Worm (Caenorhabditis elegans) whole organism, young adult: ENCODE measurements around the gene M176.11.
"Not testable (repeated sequence)": the region's sequence is repeated elsewhere in the genome, so short reads cannot be mapped to it uniquely, and the experiment has no call there.

Source experiments
- B0261.1 ChIP-seq: sonication (generic microtip); optimal IDR thresholded peaks from 2 replicates; lab custom pipeline; 2016; ENCODE audit warnings: mild to moderate bottlenecking, missing genetic modification characterization, moderate library complexity, missing compliant biosample characterization
- C17E4.6 ChIP-seq: fragments of 200-800 bp; sonication (Bioruptor generic); IDR thresholded peaks from 2 replicates; pipeline ENCODE4 v1.3.6; 2022; ENCODE audit warnings: missing genetic modification reagents, missing genetic modification characterization, missing compliant biosample characterization
- D2030.7 ChIP-seq: fragments of 200-800 bp; sonication (Bioruptor generic); IDR thresholded peaks from 2 replicates; pipeline ENCODE4 v1.3.6; 2022; ENCODE audit warnings: missing genetic modification reagents, missing genetic modification characterization, missing compliant biosample characterization
- F39B2.1 ChIP-seq: fragments of 200-800 bp; sonication (Bioruptor generic); IDR thresholded peaks from 2 replicates; pipeline ENCODE4 v1.3.6; 2022; ENCODE audit warnings: missing genetic modification reagents, missing genetic modification characterization, missing compliant biosample characterization
- F55B11.4 ChIP-seq: sonication (generic microtip); optimal IDR thresholded peaks from 2 replicates; lab custom pipeline; 2016; ENCODE audit warnings: missing compliant biosample characterization, missing genetic modification characterization, borderline replicate concordance; ENCODE audit not compliant: insufficient read depth
- T26A5.8 ChIP-seq: sonication (generic microtip); optimal IDR thresholded peaks from 2 replicates; lab custom pipeline; 2016; ENCODE audit warnings: missing genetic modification characterization, missing compliant biosample characterization
- Y67H2A.10 ChIP-seq: fragments of 200-800 bp; sonication (Bioruptor generic); conservative IDR thresholded peaks from 2 replicates; pipeline ENCODE4 v1.3.6; 2022; ENCODE audit warnings: missing genetic modification reagents, missing genetic modification characterization, missing compliant biosample characterization
- ama-1 ChIP-seq, 3 experiments: fragments of 150-350 bp in 1 of 3; sonication (generic microtip) in 2 of 3; optimal IDR thresholded peaks; 2 replicates each; lab custom pipeline; 2014 to 2018; ENCODE audit warnings: missing biosample characterization in 2 of 3, missing genetic modification characterization in 2 of 3, missing genetic modification reagents in 2 of 3
- atf-7 ChIP-seq: sonication (generic microtip); optimal IDR thresholded peaks from 2 replicates; lab custom pipeline; 2017; ENCODE audit warnings: mild to moderate bottlenecking, missing genetic modification characterization, missing compliant biosample characterization
- bed-1 ChIP-seq: fragments of 200-800 bp; sonication (Bioruptor generic); IDR thresholded peaks from 2 replicates; pipeline ENCODE4 v1.3.6; 2022; ENCODE audit warnings: missing genetic modification reagents, missing genetic modification characterization, missing compliant biosample characterization
- ceh-27 ChIP-seq: fragments of 200-800 bp; sonication (Bioruptor generic); optimal IDR thresholded peaks from 2 replicates; lab custom pipeline; 2018; ENCODE audit warnings: mild to moderate bottlenecking, missing genetic modification characterization, moderate library complexity, missing compliant biosample characterization
- ceh-91 ChIP-seq: fragments of 200-800 bp; sonication (Bioruptor generic); IDR thresholded peaks from 2 replicates; pipeline ENCODE4 v1.3.6; 2022; ENCODE audit warnings: missing genetic modification reagents, missing genetic modification characterization, missing compliant biosample characterization
- chd-7 ChIP-seq: sonication (generic microtip); optimal IDR thresholded peaks from 2 replicates; lab custom pipeline; 2016; ENCODE audit warnings: mild to moderate bottlenecking, missing genetic modification characterization, moderate library complexity, missing compliant biosample characterization
- dpff-1 ChIP-seq: sonication (generic microtip); optimal IDR thresholded peaks from 2 replicates; lab custom pipeline; 2017; ENCODE audit warnings: mild to moderate bottlenecking, missing genetic modification characterization, missing compliant biosample characterization
- egrh-3 ChIP-seq: fragments of 200-800 bp; sonication (Bioruptor generic); IDR thresholded peaks from 2 replicates; pipeline ENCODE4 v1.3.6; 2022; ENCODE audit warnings: missing genetic modification reagents, missing genetic modification characterization, missing compliant biosample characterization
- ets-4 ChIP-seq: fragments of 200-800 bp; sonication (Bioruptor generic); optimal IDR thresholded peaks from 2 replicates; lab custom pipeline; 2018; ENCODE audit warnings: mild to moderate bottlenecking, missing genetic modification characterization, missing compliant biosample characterization
- hlh-12 ChIP-seq: sonication (generic microtip); optimal IDR thresholded peaks from 2 replicates; lab custom pipeline; 2016; ENCODE audit warnings: missing genetic modification characterization, missing compliant biosample characterization
- lag-1 ChIP-seq: fragments of 200-800 bp; sonication (Bioruptor generic); IDR thresholded peaks from 2 replicates; pipeline ENCODE4 v1.3.6; 2022; ENCODE audit warnings: missing genetic modification reagents, missing genetic modification characterization, missing compliant biosample characterization
- let-526 ChIP-seq: fragments of 200-800 bp; sonication (Bioruptor generic); IDR thresholded peaks from 2 replicates; pipeline ENCODE4 v1.3.6; 2022; ENCODE audit warnings: missing genetic modification reagents, missing genetic modification characterization, missing compliant biosample characterization
- let-607 ChIP-seq, 2 experiments: fragments of 200-800 bp in 1 of 2; sonication (Bioruptor generic) in 1 of 2; sonication (generic microtip) in 1 of 2; optimal IDR thresholded peaks; 2 replicates each; lab custom pipeline; 2016 to 2018; ENCODE audit warnings: mild to moderate bottlenecking in 2 of 2, missing compliant biosample characterization in 2 of 2, missing genetic modification characterization in 2 of 2, moderate library complexity in 2 of 2, missing genotype in 1 of 2
- lin-54 ChIP-seq: fragments of 200-800 bp; sonication (Bioruptor generic); optimal IDR thresholded peaks from 2 replicates; lab custom pipeline; 2018; ENCODE audit warnings: mild to moderate bottlenecking, missing genetic modification characterization, missing compliant biosample characterization
- madf-10 ChIP-seq: sonication (generic microtip); optimal IDR thresholded peaks from 2 replicates; lab custom pipeline; 2016; ENCODE audit warnings: mild to moderate bottlenecking, missing genetic modification characterization, missing compliant biosample characterization
- madf-3 ChIP-seq: fragments of 200-800 bp; sonication (Bioruptor generic); IDR thresholded peaks from 2 replicates; pipeline ENCODE4 v1.3.6; 2022; ENCODE audit warnings: missing genetic modification reagents, missing genetic modification characterization, missing compliant biosample characterization
- madf-6 ChIP-seq: fragments of 200-800 bp; sonication (Bioruptor generic); IDR thresholded peaks from 2 replicates; pipeline ENCODE4 v1.3.6; 2022; ENCODE audit warnings: missing genetic modification reagents, missing genetic modification characterization, missing compliant biosample characterization
- madf-8 ChIP-seq: fragments of 200-800 bp; sonication (Bioruptor generic); conservative IDR thresholded peaks from 2 replicates; pipeline ENCODE4 v1.3.6; 2022; ENCODE audit warnings: missing genetic modification reagents, missing genetic modification characterization, missing compliant biosample characterization
- nfya-2 ChIP-seq: fragments of 200-800 bp; sonication (Bioruptor generic); IDR thresholded peaks from 2 replicates; pipeline ENCODE4 v1.3.6; 2022; ENCODE audit warnings: missing genetic modification reagents, missing genetic modification characterization, missing compliant biosample characterization
- nhr-179 ChIP-seq: sonication (generic microtip); optimal IDR thresholded peaks from 2 replicates; lab custom pipeline; 2016; ENCODE audit warnings: mild to moderate bottlenecking, missing genetic modification characterization, missing compliant biosample characterization
- nhr-90 ChIP-seq: sonication (generic microtip); optimal IDR thresholded peaks from 2 replicates; lab custom pipeline; 2016; ENCODE audit warnings: missing genotype, mild to moderate bottlenecking, missing genetic modification characterization, missing compliant biosample characterization
- rcor-1 ChIP-seq: fragments of 200-800 bp; sonication (Bioruptor generic); IDR thresholded peaks from 2 replicates; pipeline ENCODE4 v1.3.6; 2022; ENCODE audit warnings: missing genetic modification reagents, missing genetic modification characterization, missing compliant biosample characterization
- sdz-38 ChIP-seq: sonication (generic microtip); optimal IDR thresholded peaks from 2 replicates; lab custom pipeline; 2016; ENCODE audit warnings: missing genotype, missing genetic modification characterization, missing compliant biosample characterization
- snpc-1.1 ChIP-seq: sonication (generic microtip); optimal IDR thresholded peaks from 2 replicates; lab custom pipeline; 2017; ENCODE audit warnings: missing genetic modification characterization, mild to moderate bottlenecking, missing compliant biosample characterization, antibody characterized with exemption, moderate library complexity, missing genotype, missing genetic modification reagents; ENCODE audit not compliant: insufficient read depth
- snpc-3.4 ChIP-seq: sonication (generic microtip); optimal IDR thresholded peaks from 2 replicates; lab custom pipeline; 2017; ENCODE audit warnings: missing genetic modification characterization, mild to moderate bottlenecking, missing compliant biosample characterization, antibody characterized with exemption, moderate library complexity, missing genotype, missing genetic modification reagents
- unc-62 ChIP-seq: fragments of 150-350 bp; optimal IDR thresholded peaks from 2 replicates; lab custom pipeline; 2014; ENCODE audit warnings: missing biosample characterization, missing genetic modification reagents, missing genetic modification characterization
- zim-3 ChIP-seq: sonication (generic microtip); optimal IDR thresholded peaks from 2 replicates; lab custom pipeline; 2017; ENCODE audit warnings: mild to moderate bottlenecking, missing genetic modification characterization, moderate library complexity, missing compliant biosample characterization
- ztf-25 ChIP-seq: fragments of 200-800 bp; sonication (Bioruptor generic); IDR thresholded peaks from 2 replicates; pipeline ENCODE4 v1.3.6; 2022; ENCODE audit warnings: missing genetic modification reagents, missing genetic modification characterization, missing compliant biosample characterization
- ztf-28 ChIP-seq: fragments of 200-800 bp; sonication (Bioruptor generic); IDR thresholded peaks from 2 replicates; pipeline ENCODE4 v1.3.6; 2022; ENCODE audit warnings: missing genetic modification reagents, missing genetic modification characterization, missing compliant biosample characterization
- ztf-6 ChIP-seq: fragments of 200-800 bp; sonication (Bioruptor generic); IDR thresholded peaks from 2 replicates; pipeline ENCODE4 v1.3.6; 2022; ENCODE audit warnings: missing genetic modification reagents, missing genetic modification characterization, missing compliant biosample characterization

Gene M176.11

DNA sequence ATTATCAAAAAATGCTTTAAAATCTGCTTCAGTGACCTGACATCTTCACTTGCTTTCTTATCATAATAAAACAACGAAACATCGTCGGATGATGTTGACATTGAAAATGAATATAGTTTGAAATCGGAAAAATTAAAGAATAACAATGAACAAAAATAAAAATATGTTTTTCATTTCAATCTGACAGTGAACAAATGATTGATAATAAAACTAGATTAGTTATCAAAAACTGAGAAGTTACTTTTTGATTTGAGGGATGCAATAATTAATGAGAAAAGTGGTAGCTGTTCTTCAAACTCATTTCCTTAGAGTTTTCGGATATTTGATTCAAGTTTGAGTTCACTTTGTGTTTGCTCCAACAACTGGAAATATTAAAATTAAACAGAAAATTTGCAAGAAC lies 21.5 kb downstream of the M176.11 start, which contains the start of gene chil-15:
Gene chil-15, minus strand, starts transcription at position 101 of the 400 bp plus-strand sequence.
- TF ChIP-seq F55B11.4 (tag; lab: Kevin White, UChicago) (no peak), F39B2.1 (no peak), ztf-6 (no peak), lin-54 (GFP tag; lab: Kevin White, UChicago) (no peak), nhr-90 (tag; lab: Kevin White, UChicago) (no peak), T26A5.8 (tag; lab: Kevin White, UChicago) (no peak)

DNA sequence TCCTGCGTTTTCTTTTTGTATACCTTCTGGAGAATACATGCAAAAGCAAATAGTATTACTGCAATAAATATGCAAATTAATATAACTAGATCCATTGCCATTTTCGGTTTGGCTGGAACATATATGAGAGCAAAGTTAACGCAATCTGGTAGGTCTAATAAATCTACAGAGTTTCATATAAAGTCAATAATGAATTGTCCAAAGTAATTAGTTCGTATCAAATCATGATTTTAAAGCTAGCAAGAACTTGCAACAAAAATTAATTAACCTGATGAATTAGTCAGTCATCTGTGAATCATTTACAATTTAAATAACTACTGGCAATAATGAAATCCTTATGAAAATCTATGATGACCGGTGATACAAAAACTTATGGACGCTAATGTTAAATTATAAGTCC lies 23.3 kb downstream of the M176.11 start, which contains the start of gene R09D1.13:
Gene R09D1.13, minus strand, starts transcription at position 101 of the 400 bp plus-strand sequence.
- no peak for TF ChIP-seq rcor-1 (GFP tag; lab: Robert Waterston, UW)
- TF ChIP-seq madf-6 (GFP tag; lab: Robert Waterston, UW), result no peak
- no peak for TF ChIP-seq sdz-38 (tag; lab: Kevin White, UChicago)
- TF ChIP-seq madf-10, result no peak
- TF ChIP-seq B0261.1, result no peak
- TF ChIP-seq C17E4.6 (GFP tag; lab: Robert Waterston, UW), result no peak
- TF ChIP-seq atf-7 (tag; lab: Kevin White, UChicago), result no peak
- no peak for TF ChIP-seq zim-3 (tag; lab: Kevin White, UChicago)
- TF ChIP-seq hlh-12 (tag; lab: Kevin White, UChicago), result no peak

DNA sequence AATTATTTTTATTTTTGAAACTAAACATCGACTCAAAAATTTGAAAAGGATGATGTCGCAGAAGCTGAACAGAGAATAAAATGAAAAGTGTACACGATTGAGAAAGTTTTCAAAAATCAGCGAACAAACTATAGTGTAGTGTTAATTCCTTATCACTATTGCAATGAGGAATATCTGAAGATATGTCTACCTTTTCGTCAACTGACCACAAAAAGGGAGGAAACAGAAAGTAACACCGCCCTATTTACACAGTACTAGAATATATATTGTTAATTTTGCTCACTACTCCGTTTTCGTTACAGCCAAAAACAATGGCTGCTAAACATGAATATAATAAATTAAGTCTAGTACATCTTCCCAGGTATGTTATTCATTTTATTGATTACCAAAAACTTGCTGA lies 25.9 kb downstream of the M176.11 start, which contains the start of gene chil-18:
Gene chil-18, plus strand, starts transcription at position 301 of the 400 bp plus-strand sequence.
- no peak for TF ChIP-seq D2030.7 (GFP tag; lab: Robert Waterston, UW)
- no peak for TF ChIP-seq ceh-27 (GFP tag; lab: Kevin White, UChicago)
- no peak for TF ChIP-seq madf-10
- TF ChIP-seq atf-7 (tag; lab: Kevin White, UChicago), result no peak
- TF ChIP-seq unc-62 (GFP tag; lab: Kevin White, UChicago), result no peak
- no peak for TF ChIP-seq snpc-3.4 (tag; lab: Kevin White, UChicago)
- TF ChIP-seq chd-7 (tag; lab: Kevin White, UChicago), result no peak
- TF ChIP-seq nhr-179 (tag; lab: Kevin White, UChicago), result no peak
- TF ChIP-seq ztf-25 (GFP tag; lab: Robert Waterston, UW), result no peak
- TF ChIP-seq nfya-2 (GFP tag; lab: Robert Waterston, UW), result no peak
- no peak for TF ChIP-seq C17E4.6 (GFP tag; lab: Robert Waterston, UW)
- TF ChIP-seq let-526 (GFP tag; lab: Robert Waterston, UW), result no peak
- TF ChIP-seq ama-1 (optimal IDR thresholded peaks at IDR 0.05; lab: Kevin White, UChicago), result no peak
- TF ChIP-seq ama-1 (GFP tag; optimal IDR thresholded peaks at IDR 0.05; lab: Kevin White, UChicago), result no peak
- TF ChIP-seq ztf-6, result no peak
- TF ChIP-seq madf-3 (GFP tag; lab: Robert Waterston, UW), result no peak
- TF ChIP-seq, all 124 proteins: peak for 0

DNA sequence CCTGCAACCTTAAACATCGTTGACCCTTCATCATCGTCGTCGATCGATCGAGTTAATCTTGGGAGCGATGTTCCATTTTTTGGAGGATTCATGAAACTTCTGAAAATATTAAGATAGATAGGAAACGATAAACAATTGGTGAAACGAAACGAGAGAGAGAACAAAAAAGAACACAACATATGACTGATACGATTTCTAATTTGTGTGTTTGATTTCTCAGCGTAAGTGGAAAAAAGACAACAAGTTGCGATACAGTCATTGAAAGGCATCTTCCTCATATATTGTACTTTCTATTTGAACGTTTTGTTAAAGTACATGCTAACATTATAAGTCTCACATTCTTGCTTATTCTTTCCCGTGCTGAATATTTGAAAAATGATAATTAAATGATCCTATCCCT lies 30.1 kb downstream of the M176.11 start, which contains the start of gene R09D1.12:
Gene R09D1.12, minus strand, starts transcription at position 101 of the 400 bp plus-strand sequence.
- TF ChIP-seq ets-4; snpc-3.4 (tag; lab: Kevin White, UChicago); lag-1 (GFP tag; lab: Robert Waterston, UW): not testable (repeated sequence)

DNA sequence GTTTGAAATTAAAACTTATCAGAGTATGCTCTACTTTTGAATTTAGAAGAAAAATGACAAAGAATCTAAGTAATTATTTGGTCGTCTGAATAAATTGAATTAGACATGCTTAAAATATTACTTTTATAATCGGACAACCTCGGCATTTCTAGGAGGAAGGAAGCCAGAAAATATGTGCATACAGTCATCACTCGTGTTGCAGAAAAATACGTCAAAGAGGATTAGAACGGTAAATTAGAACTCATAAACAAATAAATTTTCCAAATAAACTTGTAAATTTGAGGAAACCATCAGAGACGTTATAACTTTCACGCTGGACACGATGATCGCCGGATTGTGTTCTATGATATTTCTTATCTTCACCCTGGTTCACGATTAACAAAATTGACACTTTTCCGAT lies 32.2 kb downstream of the M176.11 start, which contains the start of gene chil-19:
Gene chil-19, minus strand, starts transcription at position 101 of the 400 bp plus-strand sequence.
- TF ChIP-seq dpff-1 (tag; lab: Kevin White, UChicago) (no peak), Y67H2A.10 (no peak), ztf-28 (GFP tag; lab: Robert Waterston, UW) (no peak), egrh-3 (no peak), ceh-91 (GFP tag; lab: Robert Waterston, UW) (no peak), D2030.7 (GFP tag; lab: Robert Waterston, UW) (no peak), ama-1 (optimal IDR thresholded peaks at IDR 0.05; lab: Kevin White, UChicago) (no peak), ama-1 (GFP tag; optimal IDR thresholded peaks at IDR 0.05; lab: Kevin White, UChicago) (no peak), snpc-1.1 (tag; lab: Kevin White, UChicago) (no peak), ztf-6 (no peak), bed-1 (no peak), let-607 (tag; optimal IDR thresholded peaks at IDR 0.05; lab: Kevin White, UChicago) (no peak), madf-8 (no peak)
- TF ChIP-seq, all 124 proteins: peak for 0
